Worm (Caenorhabditis elegans): Measurements from ENCODE around the gene srt-56.

DNA sequence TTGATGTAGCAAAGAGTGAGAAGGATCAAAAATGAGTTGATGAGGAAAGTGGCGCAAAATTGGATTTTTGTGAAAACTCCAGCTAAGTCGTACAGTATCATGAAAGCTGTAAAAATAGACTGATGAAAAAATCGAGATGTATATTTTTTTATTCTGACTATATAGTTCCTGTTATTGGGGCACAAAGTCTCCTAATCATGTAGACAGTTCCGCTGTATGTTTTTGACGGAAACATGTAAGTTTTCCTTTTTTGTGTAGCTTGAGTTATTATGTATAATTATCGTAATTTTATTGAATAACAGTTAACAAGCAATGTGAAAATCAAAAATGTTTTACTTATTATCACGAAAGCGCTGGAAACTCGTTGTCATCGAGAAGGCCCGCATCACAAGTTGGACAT is 14.2 kb downstream of the srt-56 start, which contains the start of gene str-68:
- TF ChIP-seq dao-5 (tag; optimal IDR thresholded peaks at IDR 0.05) (no peak), W03F9.2 (tag; optimal IDR thresholded peaks at IDR 0.05) (no peak)
